Worm (Caenorhabditis elegans): ENCODE measurements around the gene Y41G9A.5.

The Y41G9A.5 gene

ce11 chrX:2955628-2956027 lies 9.2 kb downstream of the Y41G9A.5 start:
- no peak for TF ChIP-seq him-1 (tag; optimal IDR thresholded peaks at IDR 0.05)
- no peak for TF ChIP-seq dao-5 (tag; optimal IDR thresholded peaks at IDR 0.05)
- no peak for TF ChIP-seq W03F9.2 (tag; optimal IDR thresholded peaks at IDR 0.05)

ce11 chrX:2957446-2957985 lies 11.0 kb downstream of the Y41G9A.5 start, which contains the start of gene gbb-1:
TSS of gene gbb-1 (plus strand) at chrX:2957935.
- no peak for TF ChIP-seq W03F9.2 (tag; optimal IDR thresholded peaks at IDR 0.05)
- no peak for TF ChIP-seq dao-5 (tag; optimal IDR thresholded peaks at IDR 0.05)
- no peak for TF ChIP-seq him-1 (tag; optimal IDR thresholded peaks at IDR 0.05)

ce11 chrX:2960703-2961102 lies 14.2 kb downstream of the Y41G9A.5 start:
- TF ChIP-seq dao-5 (tag; optimal IDR thresholded peaks at IDR 0.05) (no peak), him-1 (tag; optimal IDR thresholded peaks at IDR 0.05) (no peak), W03F9.2 (tag; optimal IDR thresholded peaks at IDR 0.05) (no peak)

ce11 chrX:2966252-2966651 lies 19.8 kb downstream of the Y41G9A.5 start:
- TF ChIP-seq dao-5 (tag; optimal IDR thresholded peaks at IDR 0.05) (no peak), W03F9.2 (tag; optimal IDR thresholded peaks at IDR 0.05) (no peak), him-1 (tag; optimal IDR thresholded peaks at IDR 0.05) (no peak)

DNA sequence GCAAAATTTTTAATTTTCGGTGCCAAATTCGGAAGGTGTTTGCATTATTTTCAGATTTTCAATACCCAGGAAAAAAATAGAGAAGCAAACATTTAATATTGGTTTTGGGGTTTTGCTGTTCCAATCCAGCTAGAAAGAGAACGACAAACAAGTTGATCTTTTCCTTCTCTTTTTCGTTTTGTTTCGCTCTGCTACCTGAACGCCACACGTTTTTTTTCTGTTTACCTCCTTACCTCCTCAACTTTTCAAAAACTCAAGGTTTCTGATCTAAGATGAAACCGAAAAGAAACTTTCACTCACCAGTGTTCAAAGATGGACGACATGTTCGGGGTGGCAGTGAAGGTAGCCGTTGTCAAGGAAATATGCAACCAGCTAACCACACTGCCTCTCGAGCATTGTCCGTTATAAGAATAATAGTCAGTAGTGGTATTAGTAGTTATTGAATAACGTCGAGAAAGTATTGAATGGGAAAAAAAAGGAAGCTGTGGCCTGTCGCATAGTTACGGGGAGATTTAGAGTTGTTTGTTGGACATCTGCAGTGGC lies 23.1 kb downstream of the Y41G9A.5 start:
- TF ChIP-seq him-1 (tag; optimal IDR thresholded peaks at IDR 0.05) = no peak
- TF ChIP-seq W03F9.2 (tag; optimal IDR thresholded peaks at IDR 0.05) = no peak
- no peak for TF ChIP-seq dao-5 (tag; optimal IDR thresholded peaks at IDR 0.05)

DNA sequence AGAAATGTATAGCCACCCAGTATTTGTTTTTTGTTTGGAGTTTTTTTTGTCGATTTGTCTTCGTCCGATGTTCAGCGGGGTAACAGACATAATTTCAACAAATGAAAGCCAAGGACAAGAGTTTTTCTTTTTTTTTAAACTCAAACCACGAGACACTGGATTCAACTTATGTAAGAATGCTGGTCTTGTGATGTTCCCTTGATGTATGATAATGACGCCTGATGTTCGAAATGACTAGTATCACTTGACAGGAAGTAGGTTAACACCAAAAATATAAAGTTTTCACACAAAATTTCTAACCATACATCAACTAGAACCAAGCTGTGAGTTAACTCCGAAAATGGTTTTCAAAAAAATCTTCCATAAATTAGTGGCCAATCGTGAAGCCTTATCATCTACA lies 23.7 kb downstream of the Y41G9A.5 start:
- TF ChIP-seq dao-5 (tag; optimal IDR thresholded peaks at IDR 0.05) (no peak), W03F9.2 (tag; optimal IDR thresholded peaks at IDR 0.05) (no peak), him-1 (tag; optimal IDR thresholded peaks at IDR 0.05) (no peak)

- TF ChIP-seq him-1 (tag; optimal IDR thresholded peaks at IDR 0.05) (no peak), W03F9.2 (tag; optimal IDR thresholded peaks at IDR 0.05) (no peak), dao-5 (tag; optimal IDR thresholded peaks at IDR 0.05) (no peak)
Measured at ce11 chrX:2970804-2971395, 24.4 kb downstream of the Y41G9A.5 start.

ce11 chrX:2971542-2971988 lies 25.1 kb downstream of the Y41G9A.5 start:
- TF ChIP-seq W03F9.2 (tag; optimal IDR thresholded peaks at IDR 0.05) (peak; percentile 53), him-1 (tag; optimal IDR thresholded peaks at IDR 0.05) (peak; percentile 73), dao-5 (tag; optimal IDR thresholded peaks at IDR 0.05) (no peak)

DNA sequence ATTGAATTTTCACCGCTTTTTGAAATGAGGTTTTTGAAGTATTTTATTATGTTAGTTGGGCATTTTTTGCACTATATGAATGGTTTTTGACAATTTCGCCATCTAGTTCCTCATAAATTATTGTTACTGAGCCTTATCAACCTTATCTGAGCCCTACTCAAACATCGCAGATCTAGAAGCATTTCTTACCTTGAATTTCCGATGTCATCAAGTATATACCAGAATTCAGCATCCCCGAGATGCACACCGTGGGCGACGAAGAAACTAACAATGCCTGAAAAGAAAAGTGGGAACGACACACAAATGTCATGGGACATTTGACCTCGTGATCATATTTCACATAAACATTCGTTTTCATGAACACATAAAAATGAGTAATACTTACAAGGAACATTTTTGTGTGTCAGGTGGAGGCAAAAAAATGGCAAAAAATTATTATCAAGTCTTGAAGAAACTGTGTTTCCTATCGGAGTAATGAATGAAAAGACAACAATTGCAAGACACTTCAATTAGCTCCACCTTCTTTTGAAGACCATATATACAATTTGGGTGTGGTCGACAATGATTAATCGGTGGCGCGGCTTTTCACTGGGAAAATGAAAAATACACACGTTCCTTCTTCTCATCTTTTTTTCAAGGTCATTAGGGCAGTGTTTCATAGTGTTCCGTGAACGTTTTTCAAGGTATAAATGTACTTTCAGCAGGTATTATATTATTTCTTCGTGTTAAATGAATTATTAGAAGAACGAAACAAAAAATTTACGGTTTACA lies 26.0 kb downstream of the Y41G9A.5 start:
- TF ChIP-seq dao-5 (tag; optimal IDR thresholded peaks at IDR 0.05) (no peak), W03F9.2 (tag; optimal IDR thresholded peaks at IDR 0.05) (no peak), him-1 (tag; optimal IDR thresholded peaks at IDR 0.05) (no peak)

DNA sequence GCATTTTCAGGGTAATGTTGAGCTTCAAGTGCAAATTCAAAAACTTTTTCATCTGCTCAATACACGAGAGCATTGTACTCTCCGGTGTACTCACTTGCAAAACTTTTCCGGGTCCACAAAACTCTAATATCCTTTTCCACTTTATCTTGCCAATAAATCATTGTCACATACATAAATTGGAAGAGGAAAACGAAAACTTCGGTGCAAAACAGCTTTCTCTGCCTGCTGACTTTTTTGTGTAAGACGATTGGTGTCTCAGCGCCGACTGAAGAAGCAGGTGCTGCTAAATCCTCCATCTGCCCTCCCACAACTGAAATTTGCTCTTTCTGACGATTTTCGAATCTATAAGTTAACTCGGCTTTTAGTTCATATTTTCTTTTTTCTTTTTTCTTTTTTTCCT lies 29.0 kb downstream of the Y41G9A.5 start:
- TF ChIP-seq him-1 (tag; optimal IDR thresholded peaks at IDR 0.05) (no peak), W03F9.2 (tag; optimal IDR thresholded peaks at IDR 0.05) (no peak), dao-5 (tag; optimal IDR thresholded peaks at IDR 0.05) (no peak)

ce11 chrX:2976148-2976547 lies 29.7 kb downstream of the Y41G9A.5 start, which contains the start of gene aakg-3:
TSS of gene aakg-3 (plus strand) at chrX:2976448.
- TF ChIP-seq him-1 (tag; optimal IDR thresholded peaks at IDR 0.05) (no peak), dao-5 (tag; optimal IDR thresholded peaks at IDR 0.05) (no peak), W03F9.2 (tag; optimal IDR thresholded peaks at IDR 0.05) (no peak)

DNA sequence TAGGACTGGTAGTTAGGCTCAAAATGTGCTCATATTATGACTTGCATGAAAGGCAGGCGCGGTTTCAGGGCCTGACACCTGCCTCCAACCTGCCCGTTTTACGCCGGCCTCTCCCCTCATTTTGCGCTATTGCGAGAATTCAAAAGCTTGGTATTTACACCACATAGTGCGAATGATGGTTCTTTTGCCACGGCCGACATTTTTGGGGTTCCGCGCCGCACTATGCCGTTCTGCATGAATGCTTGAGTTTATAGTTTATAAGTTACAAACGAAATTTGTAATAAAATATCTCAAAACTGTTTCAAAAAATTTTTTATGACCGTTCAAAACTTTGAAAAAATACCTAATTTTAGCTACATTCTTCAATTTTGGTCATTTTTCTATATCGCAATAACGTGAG lies 31.6 kb downstream of the Y41G9A.5 start:
- no peak for TF ChIP-seq W03F9.2 (tag; optimal IDR thresholded peaks at IDR 0.05)
- TF ChIP-seq him-1 (tag; optimal IDR thresholded peaks at IDR 0.05) = no peak
- no peak for TF ChIP-seq dao-5 (tag; optimal IDR thresholded peaks at IDR 0.05)

DNA sequence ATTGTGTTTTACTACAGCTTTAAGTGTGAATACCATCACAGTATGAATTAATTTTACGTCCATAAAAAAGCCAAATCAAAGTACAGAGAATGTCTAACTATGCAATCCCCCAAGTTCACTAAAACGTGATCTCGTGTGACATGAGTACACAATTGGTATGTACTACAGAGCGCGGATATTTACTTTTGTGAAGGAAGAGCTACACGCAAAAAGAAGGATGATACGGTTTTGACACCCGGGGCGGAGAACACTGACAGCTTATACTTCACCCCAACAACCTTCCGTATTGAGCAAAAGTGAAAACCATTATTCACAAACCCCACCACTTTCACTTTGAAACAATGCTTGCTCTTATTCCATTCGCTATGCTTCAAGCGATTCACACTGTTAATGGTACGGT lies 35.2 kb downstream of the Y41G9A.5 start, which contains the start of gene nspg-5:
nspg-5 (plus strand) TSS at position 301 of the 400 bp plus-strand sequence.
- TF ChIP-seq W03F9.2 (tag; optimal IDR thresholded peaks at IDR 0.05) (no peak), dao-5 (tag; optimal IDR thresholded peaks at IDR 0.05) (no peak), him-1 (tag; optimal IDR thresholded peaks at IDR 0.05) (no peak)

- no peak for TF ChIP-seq W03F9.2 (tag; optimal IDR thresholded peaks at IDR 0.05)
- TF ChIP-seq him-1 (tag; optimal IDR thresholded peaks at IDR 0.05) = no peak
- TF ChIP-seq dao-5 (tag; optimal IDR thresholded peaks at IDR 0.05) = no peak
Measured at ce11 chrX:2983996-2984395, 37.5 kb downstream of the Y41G9A.5 start, which contains the start of gene osm-5. TSS of gene osm-5 (plus strand) at chrX:2984263.

All from whole organism, L4/young adult.